Worm (Caenorhabditis elegans) whole organism, young adult: ENCODE measurements around the gene bpnt-1.

Experiments used
- ama-1 ChIP-seq, 3 experiments: fragments of 150-350 bp in 1 of 3; sonication (generic microtip) in 2 of 3; optimal IDR thresholded peaks; 2 replicates each; lab custom pipeline; 2014 to 2018; ENCODE audit warnings: missing biosample characterization in 2 of 3, missing genetic modification characterization in 2 of 3, missing genetic modification reagents in 2 of 3
- ceh-79 ChIP-seq: sonication (generic microtip); optimal IDR thresholded peaks from 2 replicates; lab custom pipeline; 2017; ENCODE audit warnings: mild to moderate bottlenecking, missing genetic modification characterization, missing compliant biosample characterization
- dpl-1 ChIP-seq: fragments of 150-350 bp; optimal IDR thresholded peaks from 2 replicates; lab custom pipeline; 2014; ENCODE audit warnings: missing biosample characterization, missing genetic modification reagents, missing genetic modification characterization
- let-526 ChIP-seq: fragments of 200-800 bp; sonication (Bioruptor generic); IDR thresholded peaks from 2 replicates; pipeline ENCODE4 v1.3.6; 2022; ENCODE audit warnings: missing genetic modification reagents, missing genetic modification characterization, missing compliant biosample characterization
- madf-6 ChIP-seq: fragments of 200-800 bp; sonication (Bioruptor generic); IDR thresholded peaks from 2 replicates; pipeline ENCODE4 v1.3.6; 2022; ENCODE audit warnings: missing genetic modification reagents, missing genetic modification characterization, missing compliant biosample characterization
- nfya-1 ChIP-seq: sonication (generic microtip); optimal IDR thresholded peaks from 2 replicates; lab custom pipeline; 2017; ENCODE audit warnings: antibody characterized with exemption, missing compliant biosample characterization, missing genetic modification characterization, borderline replicate concordance; ENCODE audit not compliant: insufficient read depth
- nhr-179 ChIP-seq: sonication (generic microtip); optimal IDR thresholded peaks from 2 replicates; lab custom pipeline; 2016; ENCODE audit warnings: mild to moderate bottlenecking, missing genetic modification characterization, missing compliant biosample characterization
- snpc-1.3 ChIP-seq: sonication (generic microtip); optimal IDR thresholded peaks from 2 replicates; lab custom pipeline; 2017; ENCODE audit warnings: missing genetic modification characterization, mild to moderate bottlenecking, missing compliant biosample characterization, antibody characterized with exemption, moderate library complexity, missing genotype, missing genetic modification reagents; ENCODE audit not compliant: insufficient read depth
- unc-62 ChIP-seq: fragments of 150-350 bp; optimal IDR thresholded peaks from 2 replicates; lab custom pipeline; 2014; ENCODE audit warnings: missing biosample characterization, missing genetic modification reagents, missing genetic modification characterization
- ztf-3 ChIP-seq: fragments of 200-800 bp; sonication (Bioruptor generic); optimal IDR thresholded peaks from 2 replicates; lab custom pipeline; 2018; ENCODE audit warnings: mild to moderate bottlenecking, missing genetic modification characterization, missing compliant biosample characterization

DNA sequence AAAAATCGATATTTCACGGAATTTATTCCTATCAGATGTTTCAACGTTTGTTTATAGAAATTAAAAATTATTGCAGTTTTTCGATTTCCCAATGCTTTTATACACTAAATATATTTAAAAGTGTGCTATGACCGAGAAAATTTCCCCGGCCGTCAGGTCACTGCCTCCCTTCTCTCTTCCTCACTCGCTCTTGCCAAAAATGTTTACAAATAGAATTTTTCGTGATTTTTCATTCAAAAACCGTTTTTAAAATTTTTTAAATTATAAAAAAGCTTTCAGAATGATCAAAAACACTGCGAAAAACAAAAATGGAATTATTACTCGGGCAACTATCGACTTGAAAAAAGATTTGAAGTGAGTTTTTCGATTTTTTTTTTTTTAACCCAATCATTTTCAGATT lies 40.8 kb downstream of the bpnt-1 start, which contains the start of the genes T12C9.7 and vps-18:
- TF ChIP-seq unc-62 (GFP tag; lab: Kevin White, UChicago): no peak
- TF ChIP-seq nhr-179 (tag; lab: Kevin White, UChicago): no peak
- no peak for TF ChIP-seq ztf-3 (GFP tag; lab: Kevin White, UChicago)
- no peak for TF ChIP-seq madf-6 (GFP tag; lab: Robert Waterston, UW)
- no peak for TF ChIP-seq nfya-1 (tag; lab: Kevin White, UChicago)
- no peak for TF ChIP-seq ama-1 (optimal IDR thresholded peaks at IDR 0.05; lab: Kevin White, UChicago)
- TF ChIP-seq ama-1 (GFP tag; optimal IDR thresholded peaks at IDR 0.05; lab: Kevin White, UChicago): no peak
- no peak for TF ChIP-seq let-526 (GFP tag; lab: Robert Waterston, UW)
- TF ChIP-seq ceh-79: no peak
- TF ChIP-seq snpc-1.3: no peak
- TF ChIP-seq dpl-1 (GFP tag; lab: Kevin White, UChicago): no peak
